Worm (Caenorhabditis elegans) whole organism, L4 larva: ENCODE measurements around the gene C53C11.5.

Source experiments
- F26F4.8 ChIP-seq: fragments of 200-800 bp; sonication (Bioruptor generic); conservative IDR thresholded peaks from 2 replicates; pipeline ENCODE4 v1.3.6; 2022; ENCODE audit warnings: missing genetic modification characterization, missing compliant biosample characterization
- F37D6.2 ChIP-seq: sonication (generic microtip); optimal IDR thresholded peaks from 2 replicates; lab custom pipeline; 2016; ENCODE audit warnings: mild to moderate bottlenecking, missing genetic modification characterization, missing compliant biosample characterization
- F44E2.7 ChIP-seq: fragments of 200-800 bp; sonication (Bioruptor generic); IDR thresholded peaks from 2 replicates; pipeline ENCODE4 v2.1.2; 2022; ENCODE audit warnings: missing genetic modification characterization, missing compliant biosample characterization
- T26A8.4 ChIP-seq: fragments of 200-800 bp; sonication (Bioruptor generic); IDR thresholded peaks from 2 replicates; pipeline ENCODE4 v1.3.6; 2022; ENCODE audit warnings: missing genetic modification characterization, missing compliant biosample characterization
- Y105C5A.15 ChIP-seq: fragments of 200-800 bp; sonication (Bioruptor generic); IDR thresholded peaks from 2 replicates; pipeline ENCODE4 v1.3.6; 2022; ENCODE audit warnings: missing genetic modification characterization, missing compliant biosample characterization
- Y5F2A.4 ChIP-seq: fragments of 200-800 bp; sonication (Bioruptor generic); optimal IDR thresholded peaks from 2 replicates; lab custom pipeline; 2018; ENCODE audit warnings: mild to moderate bottlenecking, missing genetic modification characterization, missing compliant biosample characterization
- Y75B8A.6 ChIP-seq: fragments of 200-800 bp; sonication (Bioruptor generic); IDR thresholded peaks from 2 replicates; pipeline ENCODE4 v1.3.6; 2022; ENCODE audit warnings: missing genetic modification reagents, missing genetic modification characterization, missing compliant biosample characterization
- ZK337.2 ChIP-seq: fragments of 200-800 bp; sonication (Bioruptor generic); IDR thresholded peaks from 2 replicates; pipeline ENCODE4 v1.3.6; 2022; ENCODE audit warnings: missing genetic modification reagents, missing genetic modification characterization, missing compliant biosample characterization
- aly-2 ChIP-seq: sonication (generic microtip); optimal IDR thresholded peaks from 2 replicates; lab custom pipeline; 2018; ENCODE audit warnings: missing biosample characterization, missing genetic modification characterization
- attf-4 ChIP-seq: sonication (generic microtip); optimal IDR thresholded peaks from 3 replicates; lab custom pipeline; 2017; ENCODE audit warnings: missing biosample characterization, missing genetic modification characterization
- ceh-28 ChIP-seq: fragments of 150-350 bp; optimal IDR thresholded peaks from 2 replicates; lab custom pipeline; 2014; ENCODE audit warnings: missing biosample characterization, missing genetic modification reagents, missing genetic modification characterization
- ces-1 ChIP-seq: fragments of 150-350 bp; sonication (generic microtip); optimal IDR thresholded peaks from 4 replicates; lab custom pipeline; 2014; ENCODE audit warnings: missing biosample characterization, missing genetic modification reagents, missing genetic modification characterization
- cey-2 ChIP-seq: sonication (generic microtip); optimal IDR thresholded peaks from 3 replicates; lab custom pipeline; 2017; ENCODE audit warnings: missing genetic modification characterization, mild to moderate bottlenecking, missing compliant biosample characterization, antibody characterized with exemption, borderline replicate concordance; ENCODE audit not compliant: insufficient read depth
- ctbp-1 ChIP-seq: fragments of 200-800 bp; sonication (Bioruptor generic); IDR thresholded peaks from 2 replicates; pipeline ENCODE4 v1.3.6; 2022; ENCODE audit warnings: missing genetic modification reagents, missing genetic modification characterization, missing compliant biosample characterization
- dmd-8 ChIP-seq: fragments of 200-800 bp; sonication (Bioruptor generic); IDR thresholded peaks from 2 replicates; pipeline ENCODE4 v1.3.6; 2022; ENCODE audit warnings: missing genetic modification characterization, missing compliant biosample characterization
- dmd-9 ChIP-seq: fragments of 200-800 bp; sonication (Bioruptor generic); IDR thresholded peaks from 2 replicates; pipeline ENCODE4 v1.3.6; 2022; ENCODE audit warnings: missing genetic modification reagents, missing genetic modification characterization, missing compliant biosample characterization
- dpl-1 ChIP-seq: fragments of 150-350 bp; optimal IDR thresholded peaks from 2 replicates; lab custom pipeline; 2014; ENCODE audit warnings: missing biosample characterization, missing genetic modification reagents, missing genetic modification characterization
- egl-27 ChIP-seq: sonication (generic microtip); optimal IDR thresholded peaks from 3 replicates; lab custom pipeline; 2017; ENCODE audit warnings: missing biosample characterization, missing genetic modification reagents, missing genetic modification characterization
- hif-1 ChIP-seq, 2 experiments: sonication (generic microtip); optimal IDR thresholded peaks; 2 replicates each; lab custom pipeline; 2016 to 2017; ENCODE audit warnings: missing compliant biosample characterization in 2 of 2, missing genetic modification characterization in 2 of 2, missing genetic modification reagents in 2 of 2, missing genotype in 2 of 2, mild to moderate bottlenecking in 1 of 2
- hlh-11 ChIP-seq: fragments of 200-800 bp; sonication (Bioruptor generic); optimal IDR thresholded peaks from 2 replicates; lab custom pipeline; 2018; ENCODE audit warnings: mild to moderate bottlenecking, missing genetic modification characterization, missing compliant biosample characterization
- hlh-30 ChIP-seq: sonication (generic microtip); optimal IDR thresholded peaks from 2 replicates; lab custom pipeline; 2017; ENCODE audit warnings: antibody characterized with exemption, mild to moderate bottlenecking, missing genetic modification characterization, missing compliant biosample characterization; ENCODE audit not compliant: insufficient read depth
- lim-7 ChIP-seq: fragments of 200-800 bp; sonication (Bioruptor generic); IDR thresholded peaks from 2 replicates; pipeline ENCODE4 v1.3.6; 2022; ENCODE audit warnings: missing genetic modification characterization, missing compliant biosample characterization
- lin-13 ChIP-seq: fragments of 150-350 bp; optimal IDR thresholded peaks from 2 replicates; lab custom pipeline; 2014; ENCODE audit warnings: missing biosample characterization, missing genetic modification reagents, missing genetic modification characterization
- lin-29 ChIP-seq: fragments of 200-800 bp; sonication (Bioruptor generic); IDR thresholded peaks from 2 replicates; pipeline ENCODE4 v1.3.6; 2022; ENCODE audit warnings: missing genetic modification reagents, missing genetic modification characterization, missing compliant biosample characterization
- lin-39 ChIP-seq: fragments of 150-350 bp; optimal IDR thresholded peaks from 2 replicates; lab custom pipeline; 2014; ENCODE audit warnings: missing biosample characterization, missing genetic modification reagents, missing genetic modification characterization
- lir-3 ChIP-seq: sonication (generic microtip); optimal IDR thresholded peaks from 2 replicates; lab custom pipeline; 2016; ENCODE audit warnings: mild to moderate bottlenecking, missing genetic modification characterization, missing compliant biosample characterization
- mxl-2 ChIP-seq: fragments of 200-800 bp; sonication (Bioruptor generic); conservative IDR thresholded peaks from 2 replicates; pipeline ENCODE4 v1.3.6; 2022; ENCODE audit warnings: missing genetic modification reagents, missing genetic modification characterization, missing compliant biosample characterization
- nhr-102 ChIP-seq: sonication (generic microtip); optimal IDR thresholded peaks from 2 replicates; lab custom pipeline; 2016; ENCODE audit warnings: mild to moderate bottlenecking, missing genetic modification characterization, moderate library complexity, missing compliant biosample characterization
- nhr-11 ChIP-seq: fragments of 150-350 bp; optimal IDR thresholded peaks from 2 replicates; lab custom pipeline; 2014; ENCODE audit warnings: missing biosample characterization, missing genetic modification characterization
- nhr-237 ChIP-seq: sonication (generic microtip); optimal IDR thresholded peaks from 2 replicates; lab custom pipeline; 2017; ENCODE audit warnings: missing biosample characterization, missing genetic modification characterization
- nhr-25 ChIP-seq: sonication (generic microtip); optimal IDR thresholded peaks from 2 replicates; lab custom pipeline; 2017; ENCODE audit warnings: missing genetic modification characterization, mild to moderate bottlenecking, missing compliant biosample characterization, antibody characterized with exemption, moderate library complexity, borderline replicate concordance; ENCODE audit not compliant: insufficient read depth
- nhr-76 ChIP-seq: fragments of 150-350 bp; optimal IDR thresholded peaks from 2 replicates; lab custom pipeline; 2014; ENCODE audit warnings: missing biosample characterization, missing genetic modification characterization
- pha-4 ChIP-seq, 2 experiments: fragments of 150-350 bp in 1 of 2; fragments of 200-800 bp in 1 of 2; sonication (Bioruptor generic) in 1 of 2; IDR thresholded peaks in 1 of 2; optimal IDR thresholded peaks in 1 of 2; 2 replicates each; pipeline versions ENCODE4 v1.3.6 to Lab custom; 2014 to 2022; ENCODE audit warnings: missing genetic modification characterization in 2 of 2, missing genetic modification reagents in 2 of 2, missing biosample characterization in 1 of 2, missing compliant biosample characterization in 1 of 2
- php-3 ChIP-seq: fragments of 200-800 bp; sonication (Bioruptor generic); IDR thresholded peaks from 2 replicates; pipeline ENCODE4 v1.3.6; 2022; ENCODE audit warnings: missing genetic modification reagents, missing genetic modification characterization, missing compliant biosample characterization
- set-16 ChIP-seq: fragments of 200-800 bp; sonication (Bioruptor generic); IDR thresholded peaks from 2 replicates; pipeline ENCODE4 v1.3.6; 2022; ENCODE audit warnings: missing genetic modification reagents, missing genetic modification characterization, missing compliant biosample characterization
- skn-1 ChIP-seq: fragments of 150-350 bp; optimal IDR thresholded peaks from 2 replicates; lab custom pipeline; 2014; ENCODE audit warnings: missing biosample characterization, missing genetic modification characterization
- snpc-1.2 ChIP-seq: fragments of 200-800 bp; sonication (Bioruptor generic); IDR thresholded peaks from 2 replicates; pipeline ENCODE4 v1.3.6; 2022; ENCODE audit warnings: missing genetic modification reagents, missing genetic modification characterization, missing compliant biosample characterization
- snpc-4 ChIP-seq: fragments of 150-350 bp; optimal IDR thresholded peaks from 2 replicates; lab custom pipeline; 2014; ENCODE audit warnings: missing biosample characterization, missing genetic modification characterization
- unc-39 ChIP-seq: sonication (generic microtip); optimal IDR thresholded peaks from 2 replicates; lab custom pipeline; 2017; ENCODE audit warnings: missing biosample characterization, missing genetic modification characterization
- unc-62 ChIP-seq, 3 experiments: fragments of 150-350 bp in 1 of 3; sonication (generic microtip); optimal IDR thresholded peaks in 2 of 3; peaks in 1 of 3; 1 replicate in 1 of 3; 2 replicates in 2 of 3; lab custom pipeline; 2014 to 2017; ENCODE audit warnings: missing biosample characterization in 3 of 3, missing genetic modification characterization in 3 of 3, missing genetic modification reagents in 3 of 3, missing genotype in 1 of 3
- vab-7 ChIP-seq: fragments of 200-800 bp; sonication (Bioruptor generic); IDR thresholded peaks from 2 replicates; pipeline ENCODE4 v1.3.6; 2022; ENCODE audit warnings: missing genetic modification reagents, missing genetic modification characterization, missing compliant biosample characterization
- zfp-2 ChIP-seq: sonication (generic microtip); optimal IDR thresholded peaks from 2 replicates; lab custom pipeline; 2016; ENCODE audit warnings: mild to moderate bottlenecking, missing genetic modification characterization, missing compliant biosample characterization
- zip-2 ChIP-seq: fragments of 150-350 bp; optimal IDR thresholded peaks from 2 replicates; lab custom pipeline; 2014; ENCODE audit warnings: missing biosample characterization, missing genetic modification characterization

C53C11.5 gene

DNA sequence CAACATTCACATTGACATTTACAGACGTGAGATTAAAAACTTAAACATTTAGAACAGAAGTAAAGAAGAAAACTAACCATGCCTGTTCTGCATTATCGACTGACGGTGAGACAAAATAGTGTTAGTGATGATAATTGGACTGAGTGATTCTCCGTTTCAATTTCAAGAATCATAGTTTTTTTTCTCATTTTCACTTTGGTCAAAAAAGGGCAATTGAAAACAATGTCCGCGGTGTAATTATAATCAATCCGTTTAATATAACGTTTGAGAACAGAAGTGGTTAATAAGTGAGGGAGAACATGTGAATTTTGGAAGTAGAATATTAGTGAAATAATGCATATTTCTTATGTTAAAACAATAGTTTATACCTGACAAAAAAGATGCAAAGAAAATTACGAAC is 45.8 kb downstream of the C53C11.5 start, which contains the start of gene F10D7.10:
Gene F10D7.10, minus strand, starts transcription at position 101 of the 400 bp plus-strand sequence.
- TF ChIP-seq hlh-30: no peak
- no peak for TF ChIP-seq hlh-11
- TF ChIP-seq Y5F2A.4: no peak
- no peak for TF ChIP-seq dpl-1 (GFP tag; lab: Kevin White, UChicago)
- TF ChIP-seq nhr-237 (tag; lab: Kevin White, UChicago): no peak
- no peak for TF ChIP-seq attf-4 (tag; lab: Kevin White, UChicago)
- TF ChIP-seq F37D6.2 (tag; lab: Kevin White, UChicago): no peak
- no peak for TF ChIP-seq dmd-8 (GFP tag; lab: Robert Waterston, UW)
- TF ChIP-seq, all 104 proteins: peak for 0

DNA sequence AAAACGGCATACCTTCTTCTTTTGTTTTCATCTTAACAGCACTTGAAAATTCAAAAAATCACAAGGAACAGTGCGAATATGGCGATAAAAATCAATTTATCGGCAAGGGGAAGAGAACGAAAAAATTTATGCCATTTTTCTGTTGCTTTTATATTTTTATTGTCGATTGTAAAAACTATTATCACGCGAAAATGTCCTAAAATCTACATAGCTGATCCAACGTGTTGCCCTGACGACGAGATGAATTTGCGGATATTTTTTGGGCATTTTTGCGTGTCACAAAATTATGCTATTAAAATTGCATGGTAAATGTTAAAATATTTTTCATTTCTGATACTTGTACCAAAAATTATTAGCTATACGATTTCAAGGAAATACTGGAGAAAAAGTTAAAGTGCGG is 48.1 kb downstream of the C53C11.5 start, which contains the start of gene F10D7.4:
Gene F10D7.4, minus strand, starts transcription at position 101 of the 400 bp plus-strand sequence.
- TF ChIP-seq nhr-25 (no peak), set-16 (GFP tag; lab: Robert Waterston, UW) (no peak), ZK337.2 (GFP tag; lab: Robert Waterston, UW) (no peak), Y75B8A.6 (GFP tag; lab: Robert Waterston, UW) (no peak), unc-62 (GFP tag; optimal IDR thresholded peaks at IDR 0.05 in 1 of 2; lab: Kevin White, UChicago) (peak in 1 of 2 experiments; percentile 5), unc-62 (tag; optimal IDR thresholded peaks at IDR 0.05; lab: Kevin White, UChicago) (no peak), ceh-28 (tag; lab: Kevin White, UChicago) (no peak), lim-7 (no peak), ctbp-1 (no peak)

DNA sequence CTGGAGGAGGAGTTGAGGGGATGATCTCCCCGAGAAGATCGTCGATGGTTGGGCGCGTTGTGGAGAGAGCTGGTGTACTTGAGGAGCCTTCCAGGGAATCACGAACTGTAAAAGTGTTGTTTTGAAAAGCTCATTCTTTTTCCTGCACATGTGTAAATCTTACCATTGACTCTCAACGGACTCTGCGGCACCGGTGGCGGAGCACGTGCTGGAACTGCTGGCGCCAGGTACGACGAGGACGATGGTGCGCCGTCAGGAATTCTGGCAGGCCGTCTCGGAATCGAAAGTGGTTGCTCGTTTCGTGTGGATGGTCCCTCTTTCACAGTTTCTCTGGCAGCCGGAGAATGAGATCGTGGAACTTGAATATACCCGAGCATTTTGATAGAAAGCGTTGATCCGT is 50.5 kb downstream of the C53C11.5 start:
- TF ChIP-seq set-16 (GFP tag; lab: Robert Waterston, UW) (peak; percentile 70; the same call in 1 of the 2 replicates), mxl-2 (GFP tag; lab: Robert Waterston, UW) (no peak), ces-1 (GFP tag; lab: Kevin White, UChicago) (no peak), ceh-28 (tag; lab: Kevin White, UChicago) (no peak), unc-62 (GFP tag; optimal IDR thresholded peaks at IDR 0.05 in 1 of 2; lab: Kevin White, UChicago) (peak in 1 of 2 experiments; percentile 17), unc-62 (tag; optimal IDR thresholded peaks at IDR 0.05; lab: Kevin White, UChicago) (no peak), nhr-102 (tag; lab: Kevin White, UChicago) (no peak)

DNA sequence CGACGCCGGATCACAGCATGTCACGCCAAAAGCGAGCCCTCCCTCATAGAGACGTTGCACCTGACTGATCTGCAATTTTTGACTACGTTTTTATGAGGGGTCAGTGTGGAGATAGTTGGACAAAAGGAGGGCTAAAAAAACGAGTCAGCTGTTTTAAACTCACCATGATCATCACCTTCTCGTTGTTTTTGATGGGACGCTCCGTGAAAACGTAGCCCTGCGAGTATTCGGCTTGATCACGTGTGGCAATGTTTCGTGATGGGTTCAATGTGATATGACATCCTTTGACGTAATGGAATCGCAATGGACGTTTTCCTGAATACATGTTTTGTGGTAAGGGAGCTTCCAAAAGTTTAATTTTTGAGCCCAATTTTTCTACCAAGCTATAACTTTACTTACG is 51.2 kb downstream of the C53C11.5 start:
- no peak for TF ChIP-seq F26F4.8 (GFP tag; lab: Robert Waterston, UW)
- no peak for TF ChIP-seq vab-7 (GFP tag; lab: Robert Waterston, UW)
- TF ChIP-seq F44E2.7 (GFP tag; lab: Robert Waterston, UW): no peak
- TF ChIP-seq zfp-2 (tag; lab: Kevin White, UChicago): no peak
- TF ChIP-seq unc-39 (tag; lab: Kevin White, UChicago): no peak
- no peak for TF ChIP-seq ces-1 (GFP tag; lab: Kevin White, UChicago)
- no peak for TF ChIP-seq snpc-4 (tag; lab: Kevin White, UChicago)
- no peak for TF ChIP-seq T26A8.4 (GFP tag; lab: Robert Waterston, UW)
- TF ChIP-seq zip-2 (tag; lab: Kevin White, UChicago): no peak
- TF ChIP-seq F37D6.2 (tag; lab: Kevin White, UChicago): no peak
- TF ChIP-seq lin-13: no peak
- TF ChIP-seq lir-3 (tag; lab: Kevin White, UChicago): no peak
- TF ChIP-seq dmd-9 (GFP tag; lab: Robert Waterston, UW): no peak
- TF ChIP-seq hif-1 (tag; optimal IDR thresholded peaks at IDR 0.05; lab: Kevin White, UChicago): peak in 1 of 2 experiments; percentile 25
- no peak for TF ChIP-seq lin-39 (tag; lab: Kevin White, UChicago)
- no peak for TF ChIP-seq egl-27 (tag; lab: Kevin White, UChicago)
- TF ChIP-seq php-3 (GFP tag; lab: Robert Waterston, UW): no peak
- TF ChIP-seq skn-1 (tag; lab: Kevin White, UChicago): no peak
- no peak for TF ChIP-seq Y105C5A.15 (GFP tag; lab: Robert Waterston, UW)
- no peak for TF ChIP-seq nhr-76 (tag; lab: Kevin White, UChicago)
- TF ChIP-seq hlh-30: peak; percentile 46
- TF ChIP-seq snpc-1.2 (GFP tag; lab: Robert Waterston, UW): no peak
- TF ChIP-seq hlh-11: peak; percentile 19
- TF ChIP-seq aly-2 (tag; lab: Kevin White, UChicago): no peak
- no peak for TF ChIP-seq nhr-237 (tag; lab: Kevin White, UChicago)
- TF ChIP-seq unc-62 (GFP tag; optimal IDR thresholded peaks at IDR 0.05 in 1 of 2; lab: Kevin White, UChicago): peak in 1 of 2 experiments; percentile 85
- TF ChIP-seq unc-62 (tag; optimal IDR thresholded peaks at IDR 0.05; lab: Kevin White, UChicago): no peak
- TF ChIP-seq lin-29 (GFP tag; lab: Robert Waterston, UW): no peak
- TF ChIP-seq dmd-8 (GFP tag; lab: Robert Waterston, UW): no peak
- no peak for TF ChIP-seq pha-4 (GFP tag; IDR thresholded peaks at IDR 0.05; lab: Robert Waterston, UW)
- TF ChIP-seq pha-4 (tag; optimal IDR thresholded peaks at IDR 0.05; lab: Kevin White, UChicago): no peak
- TF ChIP-seq nhr-11 (tag; lab: Kevin White, UChicago): peak; percentile 80
- TF ChIP-seq cey-2: no peak
